Fruit fly (Drosophila melanogaster) whole organism, pupa: Measurements from ENCODE around the gene trbd.

Source experiments
- CG10348 ChIP-seq: fragments of 200-800 bp; sonication (Bioruptor generic); IDR thresholded peaks from 2 replicates; pipeline ENCODE4 v1.3.6; 2022; ENCODE audit warnings: missing biosample characterization, missing genetic modification characterization
- CG13204 ChIP-seq: fragments of 200-800 bp; sonication (Bioruptor generic); optimal IDR thresholded peaks from 2 replicates; lab custom pipeline; 2018; ENCODE audit warnings: missing biosample characterization, mild to moderate bottlenecking, missing genetic modification characterization, moderate library complexity
- CG15710 ChIP-seq: fragments of 200-800 bp; sonication (Bioruptor generic); optimal IDR thresholded peaks from 2 replicates; lab custom pipeline; 2018; ENCODE audit warnings: missing biosample characterization, mild to moderate bottlenecking, missing genetic modification characterization, moderate library complexity
- CG4496 ChIP-seq: fragments of 200-800 bp; sonication (Bioruptor generic); IDR thresholded peaks from 3 replicates; pipeline ENCODE4 v1.3.6; 2022; ENCODE audit warnings: missing biosample characterization, missing genetic modification characterization
- CG8159 ChIP-seq: fragments of 200-800 bp; sonication (Bioruptor generic); optimal IDR thresholded peaks from 3 replicates; lab custom pipeline; 2018; ENCODE audit warnings: missing biosample characterization, mild to moderate bottlenecking, missing genetic modification characterization, moderate library complexity
- CG8301 ChIP-seq: fragments of 200-800 bp; sonication (Bioruptor generic); optimal IDR thresholded peaks from 2 replicates; lab custom pipeline; 2018; ENCODE audit warnings: missing biosample characterization, mild to moderate bottlenecking, missing genetic modification characterization
- EcR ChIP-seq: fragments of 200-800 bp; sonication (Bioruptor generic); optimal IDR thresholded peaks from 3 replicates; lab custom pipeline; 2019; ENCODE audit warnings: missing biosample characterization, missing genetic modification characterization, mild to moderate bottlenecking, moderate library complexity, missing genetic modification reagents
- Pif1A ChIP-seq: fragments of 200-800 bp; sonication (Bioruptor generic); optimal IDR thresholded peaks from 3 replicates; lab custom pipeline; 2016; ENCODE audit warnings: missing biosample characterization, missing genetic modification characterization
- Snoo ChIP-seq: fragments of 200-800 bp; sonication (Bioruptor generic); optimal IDR thresholded peaks from 3 replicates; lab custom pipeline; 2017; ENCODE audit warnings: missing biosample characterization, mild to moderate bottlenecking, missing genetic modification characterization, inconsistent platforms
- fd96Ca ChIP-seq: fragments of 200-800 bp; sonication (Bioruptor generic); IDR thresholded peaks from 3 replicates; pipeline ENCODE4 v1.3.6; 2022; ENCODE audit warnings: missing biosample characterization, missing genetic modification characterization
- rn ChIP-seq: fragments of 200-800 bp; sonication (Bioruptor generic); IDR thresholded peaks from 2 replicates; pipeline ENCODE4 v1.3.6; 2022; ENCODE audit warnings: missing biosample characterization, missing genetic modification characterization

DNA sequence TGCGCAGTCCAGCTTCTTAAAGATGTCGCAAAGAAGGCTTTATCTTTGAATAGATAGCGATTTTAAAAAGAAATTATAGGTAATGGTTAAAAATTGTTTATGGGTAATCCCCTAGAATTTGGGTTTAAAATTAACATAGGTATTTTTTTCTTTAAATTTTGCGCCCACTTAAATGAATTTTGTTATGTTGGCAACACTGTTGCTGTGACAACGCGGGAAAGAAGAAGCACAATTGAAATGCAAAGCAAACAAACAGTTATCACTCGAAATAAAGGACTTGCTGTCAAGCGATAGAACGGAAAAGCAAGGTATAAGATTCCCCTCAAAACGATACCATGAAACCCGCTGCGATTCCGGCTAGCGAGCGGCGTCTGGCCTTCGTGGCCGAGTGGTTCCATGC is 31.1 kb downstream of the trbd start, which contains the start of gene nmdyn-D7:
- TF ChIP-seq CG8159 (no peak), Pif1A (GFP tag; lab: Kevin White, UChicago) (no peak), CG8301 (tag; lab: Kevin White, UChicago) (no peak), CG4496 (GFP tag; lab: Robert Waterston, UW) (no peak), CG10348 (no peak), CG13204 (GFP tag; lab: Kevin White, UChicago) (no peak), EcR (no peak), fd96Ca (GFP tag; lab: Robert Waterston, UW) (no peak), CG15710 (tag; lab: Kevin White, UChicago) (no peak), rn (GFP tag; lab: Robert Waterston, UW) (no peak), Snoo (no peak)
